Fruit fly (Drosophila melanogaster): Measurements from ENCODE around the gene asun.

DNA sequence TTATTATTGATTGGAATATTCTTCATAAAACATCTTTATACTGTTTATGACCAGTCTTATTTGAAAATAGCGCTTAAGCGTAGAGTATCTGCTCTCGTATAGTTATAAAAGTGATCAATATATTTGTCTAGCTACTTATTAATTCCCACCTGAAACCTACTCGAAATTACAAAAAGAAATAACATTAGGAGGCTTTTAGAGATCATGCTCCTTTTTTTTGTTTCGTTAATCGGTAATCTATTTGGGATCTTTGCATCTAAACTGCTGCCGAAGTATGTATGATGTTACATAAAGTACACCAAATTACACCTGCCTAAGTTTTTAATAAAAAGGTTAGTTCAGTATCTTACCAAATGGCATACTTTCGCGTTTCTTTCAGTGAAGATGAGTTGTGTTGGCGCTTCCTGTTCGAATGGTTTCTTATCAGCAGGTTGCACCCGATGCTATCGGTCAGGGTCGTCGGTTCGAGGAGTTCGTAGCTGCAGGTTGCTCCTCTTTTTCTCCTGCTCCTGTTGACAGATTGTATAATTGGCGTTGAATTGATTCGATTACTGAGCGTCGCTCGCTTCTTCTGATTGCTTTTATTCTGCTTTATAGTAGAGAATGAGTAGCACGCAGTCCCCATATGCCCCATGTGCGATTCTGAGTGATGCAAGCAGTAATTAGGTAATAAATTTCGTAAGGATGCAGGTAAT, 25.9 kb upstream of the asun start:
- peak; percentile 33 for TF ChIP-seq CG3919 (GFP tag; optimal IDR thresholded peaks at IDR 0.05)
- no peak for TF ChIP-seq CG6276 (GFP tag; optimal IDR thresholded peaks at IDR 0.05)
- peak; percentile 24 for TF ChIP-seq cyc (GFP tag; optimal IDR thresholded peaks at IDR 0.05)
- TF ChIP-seq CG9139 (GFP tag; optimal IDR thresholded peaks at IDR 0.05): no peak
- no peak for TF ChIP-seq Blimp-1 (GFP tag; optimal IDR thresholded peaks at IDR 0.05)
